Worm (Caenorhabditis elegans) whole organism, mixed stage, embryonic: ENCODE measurements around the gene cpna-5.

ENCODE experiments used
- blmp-1 ChIP-seq: fragments of 150-350 bp; optimal IDR thresholded peaks from 2 replicates; lab custom pipeline; 2014; ENCODE audit warnings: missing biosample characterization, missing genetic modification characterization
- unc-62 ChIP-seq: fragments of 150-350 bp; optimal IDR thresholded peaks from 2 replicates; lab custom pipeline; 2014; ENCODE audit warnings: missing biosample characterization, missing genetic modification reagents, missing genetic modification characterization
- ztf-11 ChIP-seq: fragments of 150-350 bp; optimal IDR thresholded peaks from 2 replicates; lab custom pipeline; 2014; ENCODE audit warnings: missing biosample characterization, missing genetic modification characterization

- no peak for TF ChIP-seq unc-62
- no peak for TF ChIP-seq blmp-1 (tag; lab: Kevin White, UChicago)
- no peak for TF ChIP-seq ztf-11 (tag; lab: Kevin White, UChicago)
Measured at ce11 chrII:7765456-7765855, 47.1 kb upstream of the cpna-5 start, which contains the start of gene srh-39.
